Fruit fly (Drosophila melanogaster) whole organism, embryonic: Measurements from ENCODE around the gene CstF64.

Experiments used
- CG10321 ChIP-seq: fragments of 200-800 bp; sonication (Bioruptor generic); IDR thresholded peaks from 2 replicates; pipeline ENCODE4 v1.3.6; 2022; ENCODE audit warnings: missing biosample characterization, missing genetic modification characterization
- CG10565 ChIP-seq: fragments of 200-800 bp; sonication (Bioruptor generic); optimal IDR thresholded peaks from 3 replicates; lab custom pipeline; 2016; ENCODE audit warnings: missing biosample characterization, mild to moderate bottlenecking, missing genetic modification characterization
- CG13123 ChIP-seq: fragments of 200-800 bp; sonication (Bioruptor generic); optimal IDR thresholded peaks from 2 replicates; lab custom pipeline; 2016; ENCODE audit warnings: missing biosample characterization, missing genetic modification characterization
- CG14014 ChIP-seq: fragments of 200-800 bp; sonication (Bioruptor generic); IDR thresholded peaks from 2 replicates; pipeline ENCODE4 v1.3.6; 2022; ENCODE audit warnings: missing biosample characterization, missing genetic modification characterization
- CG14965 ChIP-seq: fragments of 200-800 bp; sonication (Bioruptor generic); optimal IDR thresholded peaks from 2 replicates; lab custom pipeline; 2016; ENCODE audit warnings: missing biosample characterization, missing genetic modification characterization, borderline replicate concordance
- CG15269 ChIP-seq: fragments of 200-800 bp; sonication (Bioruptor generic); optimal IDR thresholded peaks from 2 replicates; lab custom pipeline; 2018; ENCODE audit warnings: missing biosample characterization, mild to moderate bottlenecking, missing genetic modification characterization, moderate library complexity
- CG15601 ChIP-seq: fragments of 200-800 bp; sonication (Bioruptor generic); optimal IDR thresholded peaks from 3 replicates; lab custom pipeline; 2019; ENCODE audit warnings: missing biosample characterization, mild to moderate bottlenecking, missing genetic modification characterization, moderate library complexity
- CG1647 ChIP-seq: fragments of 200-800 bp; sonication (Bioruptor generic); optimal IDR thresholded peaks from 3 replicates; lab custom pipeline; 2016; ENCODE audit warnings: missing biosample characterization, missing genetic modification characterization
- CG1832 ChIP-seq: fragments of 200-800 bp; sonication (Bioruptor generic); optimal IDR thresholded peaks from 2 replicates; lab custom pipeline; 2017; ENCODE audit warnings: missing biosample characterization, mild to moderate bottlenecking, missing genetic modification characterization, inconsistent platforms
- CG18619 ChIP-seq: fragments of 200-800 bp; sonication (Bioruptor generic); optimal IDR thresholded peaks from 3 replicates; lab custom pipeline; 2017; ENCODE audit warnings: missing biosample characterization, mild to moderate bottlenecking, missing genetic modification characterization
- CG2199 ChIP-seq: fragments of 200-800 bp; sonication (Bioruptor generic); IDR thresholded peaks from 3 replicates; pipeline ENCODE4 v1.3.6; 2022; ENCODE audit warnings: missing biosample characterization, missing genetic modification characterization
- CG43689 ChIP-seq: fragments of 200-800 bp; sonication (Bioruptor generic); IDR thresholded peaks from 2 replicates; pipeline ENCODE4 v1.3.6; 2022; ENCODE audit warnings: missing biosample characterization, missing genetic modification characterization
- CG4854 ChIP-seq: fragments of 200-800 bp; sonication (Bioruptor generic); optimal IDR thresholded peaks from 2 replicates; lab custom pipeline; 2016; ENCODE audit warnings: missing biosample characterization, missing genetic modification characterization, inconsistent platforms
- CG6854 ChIP-seq: fragments of 200-800 bp; sonication (Bioruptor generic); optimal IDR thresholded peaks from 3 replicates; lab custom pipeline; 2017; ENCODE audit warnings: missing biosample characterization, mild to moderate bottlenecking, missing genetic modification characterization
- CG7357 ChIP-seq: fragments of 200-800 bp; sonication (Bioruptor generic); IDR thresholded peaks from 3 replicates; pipeline ENCODE4 v1.3.6; 2022; ENCODE audit warnings: missing biosample characterization, missing genetic modification characterization
- CG7839 ChIP-seq: fragments of 200-800 bp; sonication (Bioruptor generic); optimal IDR thresholded peaks from 3 replicates; lab custom pipeline; 2018; ENCODE audit warnings: missing biosample characterization, mild to moderate bottlenecking, missing genetic modification characterization, moderate library complexity
- CG8478 ChIP-seq: fragments of >200 bp; optimal IDR thresholded peaks from 2 replicates; lab custom pipeline; 2018
- CkIIα-i1 ChIP-seq: fragments of 200-800 bp; sonication (Bioruptor generic); IDR thresholded peaks from 2 replicates; pipeline ENCODE4 v1.3.6; 2022; ENCODE audit warnings: missing biosample characterization, missing genetic modification characterization
- E2f1 ChIP-seq: fragments of 200-800 bp; sonication (Bioruptor generic); IDR thresholded peaks from 2 replicates; pipeline ENCODE4 v1.3.6; 2022; ENCODE audit warnings: missing biosample characterization, missing genetic modification characterization
- ERR ChIP-seq: fragments of 200-800 bp; sonication (Bioruptor generic); optimal IDR thresholded peaks from 2 replicates; lab custom pipeline; 2016; ENCODE audit warnings: missing biosample characterization, missing genetic modification characterization
- HLH3B ChIP-seq: fragments of 200-800 bp; sonication (Bioruptor generic); IDR thresholded peaks from 2 replicates; pipeline ENCODE4 v1.3.6; 2022; ENCODE audit warnings: missing biosample characterization, missing genetic modification characterization
- Jarid2 ChIP-seq: fragments of 200-800 bp; sonication (Bioruptor generic); optimal IDR thresholded peaks from 3 replicates; lab custom pipeline; 2017; ENCODE audit warnings: mild to moderate bottlenecking, missing biosample characterization, missing genetic modification reagents, missing genetic modification characterization
- Myb ChIP-seq: fragments of 200-800 bp; sonication (Bioruptor generic); optimal IDR thresholded peaks from 2 replicates; lab custom pipeline; 2016; ENCODE audit warnings: missing biosample characterization, missing genetic modification characterization
- NC2α ChIP-seq: fragments of 200-800 bp; sonication (Bioruptor generic); optimal IDR thresholded peaks from 2 replicates; lab custom pipeline; 2016; ENCODE audit warnings: missing biosample characterization, missing genetic modification characterization
- Nf-YB ChIP-seq: fragments of 200-800 bp; sonication (Bioruptor generic); optimal IDR thresholded peaks from 3 replicates; lab custom pipeline; 2019; ENCODE audit warnings: missing biosample characterization, mild to moderate bottlenecking, missing genetic modification characterization, moderate library complexity
- Pdp1 ChIP-seq, 2 experiments: fragments of 200-800 bp; sonication (Bioruptor generic); optimal IDR thresholded peaks; 3 replicates each; lab custom pipeline; 2016; ENCODE audit warnings: missing biosample characterization in 2 of 2, missing genetic modification characterization in 2 of 2, mild to moderate bottlenecking in 1 of 2, moderate library complexity in 1 of 2
- Rfx ChIP-seq: fragments of 200-800 bp; sonication (Bioruptor generic); IDR thresholded peaks from 2 replicates; pipeline ENCODE4 v1.3.6; 2022; ENCODE audit warnings: missing biosample characterization, missing genetic modification characterization
- Sry-β ChIP-seq: fragments of 200-800 bp; sonication (Bioruptor generic); optimal IDR thresholded peaks from 2 replicates; lab custom pipeline; 2018; ENCODE audit warnings: missing biosample characterization, mild to moderate bottlenecking, missing genetic modification characterization, moderate library complexity
- Xbp1 ChIP-seq: fragments of 200-800 bp; sonication (Bioruptor generic); optimal IDR thresholded peaks from 3 replicates; lab custom pipeline; 2016; ENCODE audit warnings: missing biosample characterization, mild to moderate bottlenecking, missing genetic modification characterization
- al ChIP-seq: fragments of 200-800 bp; sonication (Bioruptor generic); IDR thresholded peaks from 2 replicates; pipeline ENCODE4 v1.3.6; 2022; ENCODE audit warnings: missing biosample characterization, missing genetic modification characterization
- ash1 ChIP-seq: fragments of 200-800 bp; sonication (Bioruptor generic); optimal IDR thresholded peaks from 2 replicates; lab custom pipeline; 2018; ENCODE audit warnings: missing biosample characterization, mild to moderate bottlenecking, missing genetic modification characterization
- ato ChIP-seq: fragments of 200-800 bp; sonication (Bioruptor generic); IDR thresholded peaks from 2 replicates; pipeline ENCODE4 v1.3.6; 2022; ENCODE audit warnings: missing biosample characterization, missing genetic modification characterization; ENCODE audit not compliant: partially characterized antibody
- bcd ChIP-seq: fragments of 200-800 bp; sonication (Bioruptor generic); optimal IDR thresholded peaks from 2 replicates; lab custom pipeline; 2017; ENCODE audit warnings: missing biosample characterization, mild to moderate bottlenecking, missing genetic modification characterization
- cato ChIP-seq: fragments of 200-800 bp; sonication (Bioruptor generic); optimal IDR thresholded peaks from 2 replicates; lab custom pipeline; 2016; ENCODE audit warnings: missing biosample characterization, missing genetic modification characterization, borderline replicate concordance
- da ChIP-seq: fragments of 200-800 bp; sonication (Bioruptor generic); optimal IDR thresholded peaks from 2 replicates; lab custom pipeline; 2016; ENCODE audit warnings: missing biosample characterization, missing genetic modification characterization
- dmrt11E ChIP-seq: fragments of 200-800 bp; sonication (Bioruptor generic); optimal IDR thresholded peaks from 3 replicates; lab custom pipeline; 2018; ENCODE audit warnings: missing biosample characterization, mild to moderate bottlenecking, missing genetic modification characterization, moderate library complexity
- dpn ChIP-seq, 2 experiments: fragments of 200-800 bp; sonication (Bioruptor generic); optimal IDR thresholded peaks; 3 replicates each; lab custom pipeline; 2016; ENCODE audit warnings: missing biosample characterization in 2 of 2, missing genetic modification characterization in 2 of 2
- gfzf ChIP-seq: fragments of 200-800 bp; sonication (Bioruptor generic); optimal IDR thresholded peaks from 2 replicates; lab custom pipeline; 2016; ENCODE audit warnings: missing biosample characterization, mild to moderate bottlenecking, missing genetic modification characterization, moderate library complexity
- grn ChIP-seq: fragments of 200-800 bp; sonication (Bioruptor generic); optimal IDR thresholded peaks from 3 replicates; lab custom pipeline; 2017; ENCODE audit warnings: missing biosample characterization, missing genetic modification characterization
- klu ChIP-seq: fragments of 200-800 bp; sonication (Bioruptor generic); IDR thresholded peaks from 2 replicates; pipeline ENCODE4 v1.3.6; 2022; ENCODE audit warnings: missing biosample characterization, missing genetic modification characterization
- mam ChIP-seq: fragments of 200-800 bp; sonication (Bioruptor generic); optimal IDR thresholded peaks from 3 replicates; lab custom pipeline; 2016; ENCODE audit warnings: missing biosample characterization, missing genetic modification characterization
- p53 ChIP-seq: fragments of 200-800 bp; sonication (Bioruptor generic); optimal IDR thresholded peaks from 2 replicates; lab custom pipeline; 2016; ENCODE audit warnings: missing biosample characterization, missing genetic modification characterization
- pnt ChIP-seq: fragments of 200-800 bp; sonication (Bioruptor generic); optimal IDR thresholded peaks from 3 replicates; lab custom pipeline; 2016; ENCODE audit warnings: missing biosample characterization, missing genetic modification characterization
- pum ChIP-seq: fragments of 200-800 bp; sonication (Bioruptor generic); optimal IDR thresholded peaks from 2 replicates; lab custom pipeline; 2016; ENCODE audit warnings: missing biosample characterization, missing genetic modification characterization
- sd ChIP-seq: fragments of 200-800 bp; sonication (Bioruptor generic); optimal IDR thresholded peaks from 3 replicates; lab custom pipeline; 2018; ENCODE audit warnings: missing biosample characterization, mild to moderate bottlenecking, missing genetic modification characterization, moderate library complexity
- sna ChIP-seq: fragments of 200-800 bp; sonication (Bioruptor generic); IDR thresholded peaks from 2 replicates; pipeline ENCODE4 v1.3.6; 2022; ENCODE audit warnings: missing biosample characterization, missing genetic modification characterization; ENCODE audit not compliant: partially characterized antibody
- stwl ChIP-seq: fragments of 200-800 bp; sonication (Bioruptor generic); optimal IDR thresholded peaks from 3 replicates; lab custom pipeline; 2018; ENCODE audit warnings: missing biosample characterization, mild to moderate bottlenecking, missing genetic modification characterization, moderate library complexity
- vfl ChIP-seq: fragments of 200-800 bp; sonication (Bioruptor generic); optimal IDR thresholded peaks from 2 replicates; lab custom pipeline; 2016; ENCODE audit warnings: missing biosample characterization, missing genetic modification characterization
- vvl ChIP-seq: fragments of 200-800 bp; sonication (Bioruptor generic); IDR thresholded peaks from 2 replicates; pipeline ENCODE4 v1.3.6; 2022; ENCODE audit warnings: missing biosample characterization, missing genetic modification characterization
- z ChIP-seq: fragments of 200-800 bp; sonication (Bioruptor generic); IDR thresholded peaks from 3 replicates; pipeline ENCODE4 v1.3.6; 2022; ENCODE audit warnings: missing biosample characterization, missing genetic modification characterization

The CstF64 gene

dm6 chr3R:18658945-18659642, at the start of gene CstF64, which contains the start of gene CG31224 (continued):
- peak; percentile 81 for TF ChIP-seq CG14014
- peak; percentile 88 for TF ChIP-seq pum (GFP tag; lab: Kevin White, UChicago)
- TF ChIP-seq CG7839, result no peak
- peak; percentile 74 for TF ChIP-seq dmrt11E
- peak; percentile 78 for TF ChIP-seq cato (GFP tag; lab: Kevin White, UChicago)
- no peak for TF ChIP-seq CG10321 (GFP tag; lab: Robert Waterston, UW)
- TF ChIP-seq klu (GFP tag; lab: Robert Waterston, UW), result peak; percentile 72
- peak; percentile 90 to 93 for TF ChIP-seq dpn (GFP tag; optimal IDR thresholded peaks at IDR 0.05; lab: Kevin White, UChicago)
- peak; percentile 81 for TF ChIP-seq CG18619 (GFP tag; lab: Kevin White, UChicago)
- TF ChIP-seq gfzf, result peak; percentile 55
- TF ChIP-seq CG1647 (GFP tag; lab: Kevin White, UChicago), result peak; percentile 86
- TF ChIP-seq E2f1 (GFP tag; lab: Robert Waterston, UW), result peak; percentile 76
- peak; percentile 79 for TF ChIP-seq bcd
- TF ChIP-seq da (GFP tag; lab: Kevin White, UChicago), result peak; percentile 57
- peak; percentile 77 for TF ChIP-seq vfl
- peak; percentile 48 for TF ChIP-seq CG1832 (GFP tag; lab: Kevin White, UChicago)
- TF ChIP-seq ato (GFP tag; lab: Robert Waterston, UW), result no peak
- TF ChIP-seq Rfx (GFP tag; lab: Robert Waterston, UW), result peak; percentile 87
- TF ChIP-seq ash1, result no peak
- TF ChIP-seq stwl, result peak; percentile 68
- TF ChIP-seq CkIIα-i1, result no peak
- TF ChIP-seq Nf-YB (GFP tag; lab: Kevin White, UChicago), result peak; percentile 63
- peak; percentile 74 for TF ChIP-seq CG15601 (tag; lab: Kevin White, UChicago)
- TF ChIP-seq Xbp1 (GFP tag; lab: Kevin White, UChicago), result peak; percentile 87
- peak; percentile 72 for TF ChIP-seq CG13123
- no peak for TF ChIP-seq grn (GFP tag; lab: Kevin White, UChicago)
- TF ChIP-seq CG43689 (GFP tag; lab: Robert Waterston, UW), result peak; percentile 58
- no peak for TF ChIP-seq CG15269
- peak; percentile 85 for TF ChIP-seq CG4854 (GFP tag; lab: Kevin White, UChicago)
- TF ChIP-seq Jarid2 (GFP tag; lab: Kevin White, UChicago), result no peak
- TF ChIP-seq CG7357 (GFP tag; lab: Robert Waterston, UW), result peak; percentile 47; the same call in 2 of the 3 replicates
- no peak for TF ChIP-seq z (GFP tag; lab: Robert Waterston, UW)
- TF ChIP-seq ERR, result peak; percentile 85
- TF ChIP-seq NC2α (GFP tag; lab: Kevin White, UChicago), result peak; percentile 69
- TF ChIP-seq sna (GFP tag; lab: Robert Waterston, UW), result no peak
- peak; percentile 82 for TF ChIP-seq CG8478 (lab: Kevin White, UChicago)
- peak; percentile 73 for TF ChIP-seq Myb
- TF ChIP-seq al (GFP tag; lab: Robert Waterston, UW), result peak; percentile 77
- TF ChIP-seq CG6854 (GFP tag; lab: Kevin White, UChicago), result peak; percentile 27
- peak; percentile 90 for TF ChIP-seq vvl (GFP tag; lab: Robert Waterston, UW)
- peak; percentile 75 for TF ChIP-seq HLH3B (GFP tag; lab: Robert Waterston, UW)
- TF ChIP-seq CG2199 (GFP tag; lab: Robert Waterston, UW), result no peak
- peak; percentile 90 for TF ChIP-seq sd (tag; lab: Kevin White, UChicago)
- peak; percentile 85 for TF ChIP-seq pnt (GFP tag; lab: Kevin White, UChicago)
- TF ChIP-seq CG10565 (GFP tag; lab: Kevin White, UChicago), result peak; percentile 12
- peak; percentile 93 for TF ChIP-seq mam
- TF ChIP-seq Sry-β (GFP tag; lab: Kevin White, UChicago), result peak; percentile 95
- peak; percentile 86 to 94 for TF ChIP-seq Pdp1 (GFP tag; optimal IDR thresholded peaks at IDR 0.05; lab: Kevin White, UChicago)
- TF ChIP-seq p53, result peak; percentile 66
- peak; percentile 52 for TF ChIP-seq CG14965 (GFP tag; lab: Kevin White, UChicago)
